Fruit fly (Drosophila melanogaster): ENCODE results near the gene dan.

dm6 chr3R:25181424-25181823, 2.8 kb upstream of the dan start:
- no peak for TF ChIP-seq Blimp-1 (GFP tag; optimal IDR thresholded peaks at IDR 0.05)
- no peak for TF ChIP-seq Atf6 (GFP tag; IDR thresholded peaks at IDR 0.05)
- TF ChIP-seq da (GFP tag; optimal IDR thresholded peaks at IDR 0.05), result no peak
- TF ChIP-seq eve (GFP tag; optimal IDR thresholded peaks at IDR 0.05), result no peak

Measured in whole organism, embryonic.